Worm (Caenorhabditis elegans) whole organism, L3 larva: ENCODE data around the gene gcy-22.

Experiments
- R02D3.7 ChIP-seq: fragments of 150-350 bp; optimal IDR thresholded peaks from 2 replicates; lab custom pipeline; 2014; ENCODE audit warnings: missing biosample characterization, missing genetic modification characterization
- ZK546.5 ChIP-seq: sonication (generic microtip); optimal IDR thresholded peaks from 2 replicates; lab custom pipeline; 2017; ENCODE audit warnings: missing biosample characterization, missing genetic modification characterization
- aly-2 ChIP-seq: fragments of 150-350 bp; optimal IDR thresholded peaks from 2 replicates; lab custom pipeline; 2014; ENCODE audit warnings: missing biosample characterization, missing genetic modification characterization
- ama-1 ChIP-seq: fragments of 150-350 bp; optimal IDR thresholded peaks from 2 replicates; lab custom pipeline; 2018
- ceh-16 ChIP-seq: sonication (generic microtip); optimal IDR thresholded peaks from 2 replicates; lab custom pipeline; 2017; ENCODE audit warnings: missing biosample characterization, missing genetic modification characterization
- ceh-28 ChIP-seq: fragments of 150-350 bp; optimal IDR thresholded peaks from 2 replicates; lab custom pipeline; 2014; ENCODE audit warnings: missing biosample characterization, missing genetic modification reagents, missing genetic modification characterization
- ceh-82 ChIP-seq: fragments of 150-350 bp; optimal IDR thresholded peaks from 2 replicates; lab custom pipeline; 2014; ENCODE audit warnings: missing biosample characterization, missing genetic modification characterization
- ceh-9 ChIP-seq: sonication (generic microtip); optimal IDR thresholded peaks from 2 replicates; lab custom pipeline; 2018; ENCODE audit warnings: missing biosample characterization, missing genetic modification characterization
- daf-12 ChIP-seq: fragments of 150-350 bp; optimal IDR thresholded peaks from 2 replicates; lab custom pipeline; 2014; ENCODE audit warnings: missing biosample characterization, missing genetic modification reagents, missing genetic modification characterization
- egl-27 ChIP-seq: sonication (generic microtip); optimal IDR thresholded peaks from 4 replicates; lab custom pipeline; 2017; ENCODE audit warnings: missing biosample characterization, missing genetic modification reagents, missing genetic modification characterization
- egl-5 ChIP-seq: fragments of 150-350 bp; optimal IDR thresholded peaks from 2 replicates; lab custom pipeline; 2017; ENCODE audit warnings: missing biosample characterization, missing genetic modification reagents, missing genetic modification characterization, inconsistent platforms
- elt-1 ChIP-seq: fragments of 150-350 bp; optimal IDR thresholded peaks from 2 replicates; lab custom pipeline; 2014; ENCODE audit warnings: missing biosample characterization, missing genetic modification characterization
- elt-2 ChIP-seq: sonication (generic microtip); optimal IDR thresholded peaks from 2 replicates; lab custom pipeline; 2016; ENCODE audit warnings: missing genetic modification reagents, mild to moderate bottlenecking, missing genetic modification characterization, missing compliant biosample characterization
- elt-3 ChIP-seq, 3 experiments: fragments of 150-350 bp in 1 of 3; sonication (generic microtip) in 2 of 3; optimal IDR thresholded peaks; 2 replicates in 2 of 3; 4 replicates in 1 of 3; lab custom pipeline; 2014 to 2017; ENCODE audit warnings: missing biosample characterization in 3 of 3, missing genetic modification characterization in 3 of 3
- eor-1 ChIP-seq, 2 experiments: fragments of 150-350 bp; optimal IDR thresholded peaks; 2 replicates each; lab custom pipeline; 2014 to 2018; ENCODE audit warnings: missing biosample characterization in 2 of 2, missing genetic modification characterization in 2 of 2
- fkh-10 ChIP-seq: sonication (generic microtip); optimal IDR thresholded peaks from 2 replicates; lab custom pipeline; 2017; ENCODE audit warnings: missing biosample characterization, missing genetic modification reagents, missing genetic modification characterization
- fkh-2 ChIP-seq: fragments of 150-350 bp; optimal IDR thresholded peaks from 2 replicates; lab custom pipeline; 2014; ENCODE audit warnings: missing biosample characterization, missing genetic modification reagents, missing genetic modification characterization
- fos-1 ChIP-seq: fragments of 150-350 bp; optimal IDR thresholded peaks from 2 replicates; lab custom pipeline; 2014; ENCODE audit warnings: missing biosample characterization, missing genetic modification characterization
- hmg-11 ChIP-seq: sonication (generic microtip); optimal IDR thresholded peaks from 2 replicates; lab custom pipeline; 2016; ENCODE audit warnings: missing genetic modification characterization, missing compliant biosample characterization
- jun-1 ChIP-seq: fragments of 150-350 bp; optimal IDR thresholded peaks from 2 replicates; lab custom pipeline; 2014; ENCODE audit warnings: missing biosample characterization, missing genetic modification reagents, missing genetic modification characterization
- lin-15B ChIP-seq: fragments of 150-350 bp; optimal IDR thresholded peaks from 2 replicates; lab custom pipeline; 2014; ENCODE audit warnings: missing biosample characterization, missing genetic modification characterization
- lin-39 ChIP-seq: fragments of 150-350 bp; optimal IDR thresholded peaks from 2 replicates; lab custom pipeline; 2018; ENCODE audit warnings: missing biosample characterization, missing genetic modification reagents, missing genetic modification characterization
- lsy-12 ChIP-seq: sonication (generic microtip); optimal IDR thresholded peaks from 2 replicates; lab custom pipeline; 2016; ENCODE audit warnings: mild to moderate bottlenecking, missing genetic modification characterization, missing compliant biosample characterization
- mdl-1 ChIP-seq: fragments of 150-350 bp; optimal IDR thresholded peaks from 2 replicates; lab custom pipeline; 2014; ENCODE audit warnings: missing biosample characterization, missing genetic modification characterization
- mml-1 ChIP-seq: fragments of 150-350 bp; sonication (generic microtip); optimal IDR thresholded peaks from 3 replicates; lab custom pipeline; 2014; ENCODE audit warnings: missing biosample characterization, missing genetic modification characterization
- nfya-1 ChIP-seq: sonication (generic microtip); optimal IDR thresholded peaks from 2 replicates; lab custom pipeline; 2017; ENCODE audit warnings: missing genetic modification characterization, mild to moderate bottlenecking, missing compliant biosample characterization, antibody characterized with exemption, moderate library complexity; ENCODE audit not compliant: insufficient read depth
- nhr-11 ChIP-seq: fragments of 150-350 bp; optimal IDR thresholded peaks from 2 replicates; lab custom pipeline; 2014; ENCODE audit warnings: missing biosample characterization, missing genetic modification characterization
- nhr-12 ChIP-seq: fragments of 150-350 bp; optimal IDR thresholded peaks from 2 replicates; lab custom pipeline; 2014; ENCODE audit warnings: missing biosample characterization, missing genetic modification characterization
- nhr-23 ChIP-seq: fragments of 150-350 bp; optimal IDR thresholded peaks from 2 replicates; lab custom pipeline; 2014; ENCODE audit warnings: missing biosample characterization, missing genetic modification reagents, missing genetic modification characterization
- nhr-237 ChIP-seq: fragments of 150-350 bp; optimal IDR thresholded peaks from 2 replicates; lab custom pipeline; 2014; ENCODE audit warnings: missing biosample characterization, missing genetic modification characterization
- nhr-25 ChIP-seq: sonication (generic microtip); optimal IDR thresholded peaks from 2 replicates; lab custom pipeline; 2017; ENCODE audit warnings: missing biosample characterization, missing genetic modification characterization
- nhr-28 ChIP-seq: fragments of 150-350 bp; optimal IDR thresholded peaks from 2 replicates; lab custom pipeline; 2014; ENCODE audit warnings: missing biosample characterization, missing genetic modification characterization
- nhr-43 ChIP-seq: sonication (generic microtip); optimal IDR thresholded peaks from 2 replicates; lab custom pipeline; 2016; ENCODE audit warnings: mild to moderate bottlenecking, missing genetic modification characterization, missing compliant biosample characterization; ENCODE audit not compliant: poor library complexity, severe bottlenecking
- nhr-67 ChIP-seq: fragments of 150-350 bp; optimal IDR thresholded peaks from 2 replicates; lab custom pipeline; 2014; ENCODE audit warnings: missing biosample characterization, missing genetic modification characterization
- nhr-76 ChIP-seq: fragments of 150-350 bp; sonication (generic microtip); optimal IDR thresholded peaks from 5 replicates; lab custom pipeline; 2014; ENCODE audit warnings: missing biosample characterization, missing genetic modification characterization
- nhr-77 ChIP-seq: fragments of 150-350 bp; optimal IDR thresholded peaks from 2 replicates; lab custom pipeline; 2014; ENCODE audit warnings: missing biosample characterization, missing genetic modification characterization
- pha-4 ChIP-seq: fragments of 150-350 bp; optimal IDR thresholded peaks from 2 replicates; lab custom pipeline; 2014; ENCODE audit warnings: missing biosample characterization, missing genetic modification reagents, missing genetic modification characterization
- pqm-1 ChIP-seq: fragments of 150-350 bp; optimal IDR thresholded peaks from 2 replicates; lab custom pipeline; 2017; ENCODE audit warnings: missing biosample characterization, missing genetic modification characterization, inconsistent platforms
- sea-2 ChIP-seq: fragments of 150-350 bp; sonication (generic microtip); optimal IDR thresholded peaks from 4 replicates; lab custom pipeline; 2014; ENCODE audit warnings: missing biosample characterization, missing genetic modification reagents, missing genetic modification characterization
- skn-1 ChIP-seq: fragments of 150-350 bp; optimal IDR thresholded peaks from 2 replicates; lab custom pipeline; 2014; ENCODE audit warnings: missing biosample characterization, missing genetic modification characterization
- snpc-4 ChIP-seq: fragments of 150-350 bp; optimal IDR thresholded peaks from 2 replicates; lab custom pipeline; 2014; ENCODE audit warnings: missing biosample characterization, missing genetic modification characterization
- tbx-2 ChIP-seq: sonication (generic microtip); optimal IDR thresholded peaks from 2 replicates; lab custom pipeline; 2016; ENCODE audit warnings: mild to moderate bottlenecking, missing genetic modification characterization, missing compliant biosample characterization
- unc-39 ChIP-seq: sonication (generic microtip); optimal IDR thresholded peaks from 4 replicates; lab custom pipeline; 2017; ENCODE audit warnings: missing biosample characterization, missing genetic modification characterization
- unc-62 ChIP-seq: fragments of 150-350 bp; sonication (generic microtip); optimal IDR thresholded peaks from 4 replicates; lab custom pipeline; 2014; ENCODE audit warnings: missing biosample characterization, missing genetic modification reagents, missing genetic modification characterization
- zag-1 ChIP-seq: fragments of 150-350 bp; optimal IDR thresholded peaks from 2 replicates; lab custom pipeline; 2014; ENCODE audit warnings: missing biosample characterization, missing genetic modification characterization
- ztf-11 ChIP-seq: fragments of 150-350 bp; optimal IDR thresholded peaks from 2 replicates; lab custom pipeline; 2014; ENCODE audit warnings: missing biosample characterization, missing genetic modification characterization
- ztf-4 ChIP-seq: fragments of 150-350 bp; optimal IDR thresholded peaks from 2 replicates; lab custom pipeline; 2014; ENCODE audit warnings: missing biosample characterization, missing genetic modification characterization

gcy-22 gene

DNA sequence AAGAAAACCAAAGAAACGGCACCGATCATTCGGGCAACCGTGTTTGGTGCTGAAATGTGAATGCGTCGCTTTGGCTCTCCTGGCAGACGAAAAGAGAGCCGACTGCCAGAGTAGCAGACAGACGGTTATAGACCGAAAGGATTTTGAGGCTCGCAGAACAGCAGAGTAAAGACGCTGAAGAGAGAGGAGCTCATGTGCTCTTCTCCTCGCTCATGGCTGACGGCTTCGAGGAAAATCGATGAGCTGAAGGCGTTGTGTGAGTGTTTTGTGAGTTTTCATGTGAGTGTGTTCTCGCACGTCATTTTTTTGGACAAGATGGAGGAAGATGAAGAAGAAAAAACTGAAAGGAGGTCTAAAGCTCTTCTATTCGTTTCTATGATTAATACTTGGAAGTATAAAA, 4.0 kb upstream of the gcy-22 start, which contains the start of gene sbt-1:
TSS of gene sbt-1 (minus strand) at position 62 of the 400 bp plus-strand sequence.
- TF ChIP-seq lin-15B: peak; percentile 34
- TF ChIP-seq nfya-1 (tag; lab: Kevin White, UChicago): peak; percentile 83
- no peak for TF ChIP-seq daf-12 (tag; lab: Kevin White, UChicago)
- TF ChIP-seq eor-1 (tag; optimal IDR thresholded peaks at IDR 0.05; lab: Kevin White, UChicago): no peak
- TF ChIP-seq hmg-11 (tag; lab: Kevin White, UChicago): peak; percentile 59
- no peak for TF ChIP-seq R02D3.7 (tag; lab: Kevin White, UChicago)
- TF ChIP-seq nhr-12 (tag; lab: Kevin White, UChicago): no peak
- TF ChIP-seq ztf-4: no peak
- TF ChIP-seq elt-1 (tag; lab: Kevin White, UChicago): peak; percentile 45
- TF ChIP-seq ceh-28 (tag; lab: Kevin White, UChicago): peak; percentile 12
- TF ChIP-seq nhr-237: no peak
- TF ChIP-seq pqm-1: peak; percentile 65
- no peak for TF ChIP-seq ztf-11 (tag; lab: Kevin White, UChicago)
- no peak for TF ChIP-seq jun-1 (tag; lab: Kevin White, UChicago)
- TF ChIP-seq ZK546.5 (tag; lab: Kevin White, UChicago): no peak
- no peak for TF ChIP-seq zag-1 (tag; lab: Kevin White, UChicago)
- TF ChIP-seq egl-27: no peak
- no peak for TF ChIP-seq aly-2 (tag; lab: Kevin White, UChicago)
- TF ChIP-seq nhr-43 (tag; lab: Kevin White, UChicago): no peak
- no peak for TF ChIP-seq snpc-4 (tag; lab: Kevin White, UChicago)
- no peak for TF ChIP-seq nhr-67 (tag; lab: Kevin White, UChicago)
- no peak for TF ChIP-seq pha-4 (tag; lab: Kevin White, UChicago)
- TF ChIP-seq ceh-82 (tag; lab: Kevin White, UChicago): no peak
- TF ChIP-seq mml-1 (tag; lab: Kevin White, UChicago): no peak
- peak; percentile 57 for TF ChIP-seq mdl-1 (tag; lab: Kevin White, UChicago)
- TF ChIP-seq elt-2 (tag; lab: Kevin White, UChicago): no peak
- TF ChIP-seq nhr-11: peak; percentile 37
- no peak for TF ChIP-seq ama-1 (lab: Kevin White, UChicago)
- TF ChIP-seq egl-5 (tag; lab: Kevin White, UChicago): no peak
- TF ChIP-seq ceh-16 (tag; lab: Kevin White, UChicago): no peak
- no peak for TF ChIP-seq nhr-28 (tag; lab: Kevin White, UChicago)
- TF ChIP-seq nhr-77 (tag; lab: Kevin White, UChicago): no peak
- TF ChIP-seq lin-39: peak; percentile 77
- no peak for TF ChIP-seq skn-1 (tag; lab: Kevin White, UChicago)
- no peak for TF ChIP-seq fkh-10 (GFP tag; lab: Kevin White, UChicago)
- peak; percentile 55 for TF ChIP-seq sea-2 (GFP tag; lab: Kevin White, UChicago)
- no peak for TF ChIP-seq fos-1
- TF ChIP-seq ceh-9 (tag; lab: Kevin White, UChicago): no peak
- TF ChIP-seq tbx-2 (tag; lab: Kevin White, UChicago): peak; percentile 35
- TF ChIP-seq unc-62 (GFP tag; lab: Kevin White, UChicago): no peak
- TF ChIP-seq unc-39 (tag; lab: Kevin White, UChicago): no peak
- no peak for TF ChIP-seq lsy-12 (tag; lab: Kevin White, UChicago)
- TF ChIP-seq elt-3 (tag; optimal IDR thresholded peaks at IDR 0.05; lab: Kevin White, UChicago): no peak
- TF ChIP-seq nhr-25 (tag; lab: Kevin White, UChicago): no peak
- TF ChIP-seq fkh-2: no peak
- TF ChIP-seq nhr-76 (tag; lab: Kevin White, UChicago): no peak
- no peak for TF ChIP-seq nhr-23
